Fruit fly (Drosophila melanogaster) whole organism, embryonic: ENCODE measurements around the gene CG10730.

Experiments
- Abd-B ChIP-seq: fragments of 200-800 bp; sonication (Bioruptor generic); optimal IDR thresholded peaks from 2 replicates; lab custom pipeline; 2018; ENCODE audit warnings: missing biosample characterization, mild to moderate bottlenecking, missing genetic modification characterization, moderate library complexity
- Atf3 ChIP-seq: fragments of 200-800 bp; sonication (Bioruptor generic); optimal IDR thresholded peaks from 3 replicates; lab custom pipeline; 2016; ENCODE audit warnings: missing biosample characterization, missing genetic modification characterization
- Awh ChIP-seq: fragments of 200-800 bp; sonication (Bioruptor generic); IDR thresholded peaks from 2 replicates; pipeline ENCODE4, ENCODE4 v1.3.6; 2022; ENCODE audit warnings: missing biosample characterization, missing genetic modification characterization
- Bgb ChIP-seq: fragments of 200-800 bp; sonication (Bioruptor generic); IDR thresholded peaks from 2 replicates; pipeline ENCODE4 v1.3.6; 2022; ENCODE audit warnings: missing biosample characterization, missing genetic modification characterization; ENCODE audit not compliant: partially characterized antibody
- CG10543 ChIP-seq: fragments of 200-800 bp; sonication (Bioruptor generic); optimal IDR thresholded peaks from 3 replicates; lab custom pipeline; 2017; ENCODE audit warnings: missing biosample characterization, mild to moderate bottlenecking, missing genetic modification characterization, moderate library complexity
- CG11695 ChIP-seq: fragments of 200-800 bp; sonication (Bioruptor generic); IDR thresholded peaks from 3 replicates; pipeline ENCODE4 v1.3.6; 2022; ENCODE audit warnings: missing biosample characterization, missing genetic modification characterization
- CG1233 ChIP-seq: fragments of 200-800 bp; sonication (Bioruptor generic); optimal IDR thresholded peaks from 4 replicates; lab custom pipeline; 2018; ENCODE audit warnings: missing biosample characterization, mild to moderate bottlenecking, missing genetic modification characterization
- CG13296 ChIP-seq: fragments of 200-800 bp; sonication (Bioruptor generic); optimal IDR thresholded peaks from 3 replicates; lab custom pipeline; 2018; ENCODE audit warnings: missing biosample characterization, mild to moderate bottlenecking, missing genetic modification characterization
- CG14050 ChIP-seq: fragments of 200-800 bp; sonication (Bioruptor generic); IDR thresholded peaks from 3 replicates; pipeline ENCODE4 v1.3.6; 2022; ENCODE audit warnings: missing biosample characterization, missing genetic modification characterization
- CG14441 ChIP-seq: fragments of 200-800 bp; sonication (Bioruptor generic); IDR thresholded peaks from 2 replicates; pipeline ENCODE4 v1.3.6; 2022; ENCODE audit warnings: missing biosample characterization, missing genetic modification characterization
- CG14860 ChIP-seq: fragments of 200-800 bp; sonication (Bioruptor generic); IDR thresholded peaks from 3 replicates; pipeline ENCODE4 v1.3.6; 2022; ENCODE audit warnings: missing biosample characterization, missing genetic modification characterization; ENCODE audit not compliant: partially characterized antibody
- CG15514 ChIP-seq: fragments of 200-800 bp; sonication (Bioruptor generic); optimal IDR thresholded peaks from 3 replicates; lab custom pipeline; 2017; ENCODE audit warnings: missing biosample characterization, missing genetic modification characterization, mild to moderate bottlenecking, moderate library complexity, missing genetic modification reagents
- CG2129 ChIP-seq: fragments of 200-800 bp; sonication (Bioruptor generic); IDR thresholded peaks from 2 replicates; pipeline ENCODE4 v1.3.6; 2022; ENCODE audit warnings: missing biosample characterization, missing genetic modification characterization; ENCODE audit not compliant: partially characterized antibody
- CG2678 ChIP-seq: fragments of 200-800 bp; sonication (Bioruptor generic); optimal IDR thresholded peaks from 3 replicates; lab custom pipeline; 2019; ENCODE audit warnings: missing biosample characterization, mild to moderate bottlenecking, missing genetic modification characterization, moderate library complexity
- CG2712 ChIP-seq: fragments of 200-800 bp; optimal IDR thresholded peaks from 3 replicates; lab custom pipeline; 2019; ENCODE audit warnings: missing biosample characterization, mild to moderate bottlenecking, missing genetic modification characterization, moderate library complexity
- CG30403 ChIP-seq: fragments of 200-800 bp; sonication (Bioruptor generic); optimal IDR thresholded peaks from 3 replicates; lab custom pipeline; 2016; ENCODE audit warnings: missing biosample characterization, missing genetic modification characterization
- CG31224 ChIP-seq: fragments of 200-800 bp; sonication (Bioruptor generic); IDR thresholded peaks from 2 replicates; pipeline ENCODE4 v1.3.6; 2022; ENCODE audit warnings: missing biosample characterization, missing genetic modification characterization
- CG31441 ChIP-seq: fragments of 200-800 bp; sonication (Bioruptor generic); IDR thresholded peaks from 2 replicates; pipeline ENCODE4 v1.3.6; 2022; ENCODE audit warnings: missing biosample characterization, missing genetic modification characterization
- CG4424 ChIP-seq: fragments of 200-800 bp; sonication (Bioruptor generic); optimal IDR thresholded peaks from 3 replicates; lab custom pipeline; 2016; ENCODE audit warnings: missing biosample characterization, missing genetic modification characterization
- CG4707 ChIP-seq: fragments of 200-800 bp; sonication (Bioruptor generic); optimal IDR thresholded peaks from 2 replicates; lab custom pipeline; 2018; ENCODE audit warnings: missing biosample characterization, mild to moderate bottlenecking, missing genetic modification characterization, moderate library complexity
- CG6791 ChIP-seq: fragments of 200-800 bp; sonication (Bioruptor generic); IDR thresholded peaks from 3 replicates; pipeline ENCODE4 v1.3.6; 2022; ENCODE audit warnings: missing biosample characterization, missing genetic modification characterization; ENCODE audit not compliant: partially characterized antibody
- Doc3 ChIP-seq: fragments of 200-800 bp; sonication (Bioruptor generic); IDR thresholded peaks from 3 replicates; pipeline ENCODE4 v1.3.6; 2022; ENCODE audit warnings: missing biosample characterization, missing genetic modification characterization; ENCODE audit not compliant: partially characterized antibody
- Ets65A ChIP-seq: fragments of 200-800 bp; sonication (Bioruptor generic); peaks from one replicate; lab custom pipeline; 2016; ENCODE audit warnings: missing biosample characterization, missing genetic modification characterization
- Fer2 ChIP-seq: fragments of 200-800 bp; sonication (Bioruptor generic); optimal IDR thresholded peaks from 2 replicates; lab custom pipeline; 2018; ENCODE audit warnings: missing biosample characterization, mild to moderate bottlenecking, missing genetic modification characterization, moderate library complexity
- HLHmδ ChIP-seq: fragments of 200-800 bp; sonication (Bioruptor generic); optimal IDR thresholded peaks from 2 replicates; lab custom pipeline; 2018; ENCODE audit warnings: missing biosample characterization, mild to moderate bottlenecking, missing genetic modification characterization, moderate library complexity
- HmgD ChIP-seq: fragments of 200-800 bp; sonication (Bioruptor generic); optimal IDR thresholded peaks from 3 replicates; lab custom pipeline; 2016; ENCODE audit warnings: missing biosample characterization, missing genetic modification characterization
- Opbp ChIP-seq: fragments of 200-800 bp; sonication (Bioruptor generic); IDR thresholded peaks from 3 replicates; pipeline ENCODE4 v1.3.6; 2022; ENCODE audit warnings: missing biosample characterization, missing genetic modification characterization; ENCODE audit not compliant: partially characterized antibody
- Optix ChIP-seq: fragments of 200-800 bp; sonication (Bioruptor generic); IDR thresholded peaks from 3 replicates; pipeline ENCODE4 v1.3.6; 2022; ENCODE audit warnings: missing biosample characterization, missing genetic modification characterization
- Ptx1 ChIP-seq: fragments of 200-800 bp; sonication (Bioruptor generic); IDR thresholded peaks from 2 replicates; pipeline ENCODE4 v1.3.6; 2022; ENCODE audit warnings: missing biosample characterization, missing genetic modification characterization
- Sin3A ChIP-seq: fragments of >200 bp; optimal IDR thresholded peaks from 2 replicates; lab custom pipeline; 2018
- Vsx1 ChIP-seq: fragments of 200-800 bp; sonication (Bioruptor generic); optimal IDR thresholded peaks from 2 replicates; lab custom pipeline; 2017; ENCODE audit warnings: missing biosample characterization, mild to moderate bottlenecking, missing genetic modification characterization, missing genetic modification reagents
- Xbp1 ChIP-seq: fragments of 200-800 bp; sonication (Bioruptor generic); optimal IDR thresholded peaks from 3 replicates; lab custom pipeline; 2016; ENCODE audit warnings: missing biosample characterization, mild to moderate bottlenecking, missing genetic modification characterization
- ab ChIP-seq: fragments of 200-800 bp; sonication (Bioruptor generic); optimal IDR thresholded peaks from 2 replicates; lab custom pipeline; 2016; ENCODE audit warnings: missing biosample characterization, missing genetic modification characterization
- bowl ChIP-seq: fragments of 200-800 bp; sonication (Bioruptor generic); IDR thresholded peaks from 2 replicates; pipeline ENCODE4 v1.3.6; 2022; ENCODE audit warnings: missing biosample characterization, missing genetic modification characterization
- ci ChIP-seq: fragments of 200-800 bp; sonication (Bioruptor generic); IDR thresholded peaks from 3 replicates; pipeline ENCODE4 v1.3.6; 2022; ENCODE audit warnings: missing biosample characterization, missing genetic modification characterization
- cwo ChIP-seq: fragments of 200-800 bp; sonication (Bioruptor generic); optimal IDR thresholded peaks from 3 replicates; lab custom pipeline; 2017; ENCODE audit warnings: missing biosample characterization, missing genetic modification characterization, mild to moderate bottlenecking, moderate library complexity, missing genetic modification reagents
- dan ChIP-seq: fragments of 200-800 bp; sonication (Bioruptor generic); IDR thresholded peaks from 2 replicates; pipeline ENCODE4 v1.3.6; 2022; ENCODE audit warnings: missing biosample characterization, missing genetic modification characterization
- dati ChIP-seq: fragments of 200-800 bp; sonication (Bioruptor generic); IDR thresholded peaks from 2 replicates; pipeline ENCODE4 v1.3.6; 2022; ENCODE audit warnings: missing biosample characterization, missing genetic modification characterization
- eve ChIP-seq, 2 experiments: fragments of >200 bp; optimal IDR thresholded peaks; 2 replicates each; lab custom pipeline; 2017; ENCODE audit warnings: missing biosample characterization in 2 of 2, missing genetic modification characterization in 2 of 2
- gce ChIP-seq: fragments of 200-800 bp; sonication (Bioruptor generic); IDR thresholded peaks from 3 replicates; pipeline ENCODE4 v1.3.6; 2022; ENCODE audit warnings: missing biosample characterization, missing genetic modification characterization
- kay ChIP-seq: fragments of 200-800 bp; sonication (Bioruptor generic); optimal IDR thresholded peaks from 2 replicates; lab custom pipeline; 2016; ENCODE audit warnings: missing biosample characterization, missing genetic modification characterization
- luna ChIP-seq: fragments of 200-800 bp; sonication (Bioruptor generic); optimal IDR thresholded peaks from 2 replicates; lab custom pipeline; 2016; ENCODE audit warnings: missing biosample characterization, missing genetic modification characterization
- nau ChIP-seq: fragments of 200-800 bp; sonication (Bioruptor generic); optimal IDR thresholded peaks from 3 replicates; lab custom pipeline; 2017; ENCODE audit warnings: missing biosample characterization, mild to moderate bottlenecking, missing genetic modification characterization, missing genetic modification reagents
- nerfin-1 ChIP-seq: fragments of 200-800 bp; sonication (Bioruptor generic); optimal IDR thresholded peaks from 3 replicates; lab custom pipeline; 2019; ENCODE audit warnings: missing biosample characterization, mild to moderate bottlenecking, missing genetic modification characterization, moderate library complexity
- p53 ChIP-seq: fragments of 200-800 bp; sonication (Bioruptor generic); optimal IDR thresholded peaks from 2 replicates; lab custom pipeline; 2016; ENCODE audit warnings: missing biosample characterization, missing genetic modification characterization
- pb ChIP-seq: fragments of 200-800 bp; sonication (Bioruptor generic); optimal IDR thresholded peaks from 3 replicates; lab custom pipeline; 2016; ENCODE audit warnings: missing biosample characterization, missing genetic modification characterization
- pita ChIP-seq: fragments of 200-800 bp; sonication (Bioruptor generic); optimal IDR thresholded peaks from 2 replicates; lab custom pipeline; 2017; ENCODE audit warnings: missing biosample characterization, mild to moderate bottlenecking, missing genetic modification characterization
- pnt ChIP-seq: fragments of 200-800 bp; sonication (Bioruptor generic); optimal IDR thresholded peaks from 3 replicates; lab custom pipeline; 2016; ENCODE audit warnings: missing biosample characterization, missing genetic modification characterization
- pros ChIP-seq: fragments of 200-800 bp; sonication (Bioruptor generic); optimal IDR thresholded peaks from 3 replicates; lab custom pipeline; 2019; ENCODE audit warnings: missing biosample characterization, mild to moderate bottlenecking, missing genetic modification characterization, moderate library complexity
- pzg ChIP-seq: fragments of 200-800 bp; sonication (Bioruptor generic); optimal IDR thresholded peaks from 3 replicates; lab custom pipeline; 2018; ENCODE audit warnings: missing biosample characterization, mild to moderate bottlenecking, missing genetic modification characterization, moderate library complexity
- run ChIP-seq: fragments of 200-800 bp; sonication (Bioruptor generic); optimal IDR thresholded peaks from 3 replicates; lab custom pipeline; 2018; ENCODE audit warnings: missing biosample characterization, mild to moderate bottlenecking, missing genetic modification characterization
- sna ChIP-seq: fragments of 200-800 bp; sonication (Bioruptor generic); IDR thresholded peaks from 2 replicates; pipeline ENCODE4 v1.3.6; 2022; ENCODE audit warnings: missing biosample characterization, missing genetic modification characterization; ENCODE audit not compliant: partially characterized antibody

Gene CG10730

dm6 chr2L:20098194-20098593 lies 26.2 kb upstream of the CG10730 start (continued):
- no peak for TF ChIP-seq Xbp1 (GFP tag; lab: Kevin White, UChicago)
- no peak for TF ChIP-seq nerfin-1 (tag; lab: Kevin White, UChicago)
- TF ChIP-seq CG1233 (GFP tag; lab: Kevin White, UChicago): no peak
- no peak for TF ChIP-seq Optix
- TF ChIP-seq CG11695 (GFP tag; lab: Robert Waterston, UW): no peak
- TF ChIP-seq CG2678: no peak
- TF ChIP-seq CG4707 (GFP tag; lab: Kevin White, UChicago): no peak
- TF ChIP-seq gce: no peak
- TF ChIP-seq CG13296 (GFP tag; lab: Kevin White, UChicago): no peak
- no peak for TF ChIP-seq CG2712 (tag; lab: Kevin White, UChicago)
- TF ChIP-seq Ptx1: peak; percentile 11; the same call in 1 of the 2 replicates
- TF ChIP-seq Ets65A (GFP tag; lab: Kevin White, UChicago): peak; percentile 20
- TF ChIP-seq HLHmδ (GFP tag; lab: Kevin White, UChicago): no peak
- no peak for TF ChIP-seq Sin3A (lab: Kevin White, UChicago)
- no peak for TF ChIP-seq dan (GFP tag; lab: Robert Waterston, UW)
- TF ChIP-seq Doc3 (GFP tag; lab: Robert Waterston, UW): no peak
- TF ChIP-seq CG15514 (GFP tag; lab: Kevin White, UChicago): peak; percentile 2
- TF ChIP-seq CG10543 (GFP tag; lab: Kevin White, UChicago): no peak
- no peak for TF ChIP-seq eve (GFP tag; optimal IDR thresholded peaks at IDR 0.05; lab: Kevin White, UChicago)
- TF ChIP-seq ci: 0 out of 3 replicates have a peak, but pooled peaks have one; percentile 8
- TF ChIP-seq CG14441 (GFP tag; lab: Robert Waterston, UW): no peak
- TF ChIP-seq run (tag; lab: Kevin White, UChicago): no peak
- TF ChIP-seq CG31224 (GFP tag; lab: Robert Waterston, UW): no peak
- TF ChIP-seq Fer2 (tag; lab: Kevin White, UChicago): no peak
- TF ChIP-seq Bgb (GFP tag; lab: Robert Waterston, UW): no peak; the same call in 1 of the 2 replicates
- no peak for TF ChIP-seq pb (GFP tag; lab: Kevin White, UChicago)
- TF ChIP-seq p53 (GFP tag; lab: Kevin White, UChicago): no peak
- no peak for TF ChIP-seq pnt (GFP tag; lab: Kevin White, UChicago)
- no peak for TF ChIP-seq CG6791
- no peak for TF ChIP-seq nau (GFP tag; lab: Kevin White, UChicago)
- TF ChIP-seq kay (GFP tag; lab: Kevin White, UChicago): no peak
- TF ChIP-seq pzg: peak; percentile 8
- TF ChIP-seq Abd-B (GFP tag; lab: Kevin White, UChicago): no peak
- TF ChIP-seq Vsx1 (GFP tag; lab: Kevin White, UChicago): no peak
- TF ChIP-seq HmgD (GFP tag; lab: Kevin White, UChicago): no peak
- TF ChIP-seq CG31441 (GFP tag; lab: Robert Waterston, UW): no peak
- no peak for TF ChIP-seq luna (GFP tag; lab: Kevin White, UChicago)
- TF ChIP-seq Awh: no peak
- no peak for TF ChIP-seq cwo (GFP tag; lab: Kevin White, UChicago)
- TF ChIP-seq CG4424 (GFP tag; lab: Kevin White, UChicago): no peak
- TF ChIP-seq CG30403: no peak
- TF ChIP-seq Opbp (GFP tag; lab: Robert Waterston, UW): 0 out of 3 replicates have a peak, but pooled peaks have one; percentile 21
- no peak for TF ChIP-seq CG14860
- no peak for TF ChIP-seq pros (GFP tag; lab: Kevin White, UChicago)
- TF ChIP-seq Atf3 (GFP tag; lab: Kevin White, UChicago): no peak
- no peak for TF ChIP-seq dati
- no peak for TF ChIP-seq CG2129 (GFP tag; lab: Robert Waterston, UW)
- no peak for TF ChIP-seq pita (GFP tag; lab: Kevin White, UChicago)
- TF ChIP-seq ab (GFP tag; lab: Kevin White, UChicago): no peak
- no peak for TF ChIP-seq CG14050
- TF ChIP-seq sna: no peak
- no peak for TF ChIP-seq bowl (GFP tag; lab: Robert Waterston, UW)
